Fruit fly (Drosophila melanogaster) whole organism, prepupa: Measurements from ENCODE around the gene CG33640.

ENCODE experiments used
- CG1621 ChIP-seq: fragments of 200-800 bp; sonication (Bioruptor generic); optimal IDR thresholded peaks from 3 replicates; lab custom pipeline; 2018; ENCODE audit warnings: missing biosample characterization, mild to moderate bottlenecking, missing genetic modification characterization
- CG16779 ChIP-seq: fragments of 200-800 bp; sonication (Bioruptor generic); optimal IDR thresholded peaks from 3 replicates; lab custom pipeline; 2017; ENCODE audit warnings: missing biosample characterization, mild to moderate bottlenecking, missing genetic modification characterization
- Ets96B ChIP-seq: fragments of 200-800 bp; optimal IDR thresholded peaks from 2 replicates; lab custom pipeline; 2019; ENCODE audit warnings: missing biosample characterization, mild to moderate bottlenecking, missing genetic modification characterization, moderate library complexity
- OdsH ChIP-seq: fragments of 200-800 bp; sonication (Bioruptor generic); optimal IDR thresholded peaks from 3 replicates; lab custom pipeline; 2016; ENCODE audit warnings: missing biosample characterization, missing genetic modification characterization
- Sox102F ChIP-seq: fragments of 200-800 bp; sonication (Bioruptor generic); optimal IDR thresholded peaks from 2 replicates; lab custom pipeline; 2016; ENCODE audit warnings: missing biosample characterization, mild to moderate bottlenecking, missing genetic modification characterization
- Sox14 ChIP-seq: fragments of 200-800 bp; sonication (Bioruptor generic); optimal IDR thresholded peaks from 3 replicates; lab custom pipeline; 2016; ENCODE audit warnings: missing biosample characterization, missing genetic modification characterization
- esn ChIP-seq: fragments of 200-800 bp; sonication (Bioruptor generic); optimal IDR thresholded peaks from 2 replicates; lab custom pipeline; 2016; ENCODE audit warnings: missing biosample characterization, mild to moderate bottlenecking, missing genetic modification characterization, moderate library complexity
- topi ChIP-seq: fragments of 200-800 bp; sonication (Bioruptor generic); optimal IDR thresholded peaks from 3 replicates; lab custom pipeline; 2016; ENCODE audit warnings: missing biosample characterization, missing genetic modification characterization

- peak; percentile 57 for TF ChIP-seq Sox14 (GFP tag; lab: Kevin White, UChicago)
- no peak for TF ChIP-seq CG16779 (tag; lab: Kevin White, UChicago)
- peak; percentile 74 for TF ChIP-seq OdsH (GFP tag; lab: Kevin White, UChicago)
- peak; percentile 28 for TF ChIP-seq Ets96B
- TF ChIP-seq topi (GFP tag; lab: Kevin White, UChicago) = peak; percentile 78
- TF ChIP-seq Sox102F (GFP tag; lab: Kevin White, UChicago) = peak; percentile 61
- peak; percentile 34 for TF ChIP-seq CG1621 (tag; lab: Kevin White, UChicago)
- peak; percentile 86 for TF ChIP-seq esn (GFP tag; lab: Kevin White, UChicago)
Observed at dm6 chr2L:13513331-13514261, 14.0 kb upstream of the CG33640 start.
